Worm (Caenorhabditis elegans): ENCODE data around the gene sri-25.

ce11 chrV:15186259-15186927 is 30.4 kb upstream of the sri-25 start, which contains the start of gene Y75B12B.3:
- TF ChIP-seq ztf-4 (tag; optimal IDR thresholded peaks at IDR 0.05) (no peak), ceh-16 (tag; optimal IDR thresholded peaks at IDR 0.05) (no peak), ama-1 (optimal IDR thresholded peaks at IDR 0.05) (peak; percentile 86), nhr-12 (tag; optimal IDR thresholded peaks at IDR 0.05) (no peak), nhr-11 (tag; optimal IDR thresholded peaks at IDR 0.05) (no peak), unc-39 (tag; optimal IDR thresholded peaks at IDR 0.05) (no peak), elt-1 (tag; optimal IDR thresholded peaks at IDR 0.05) (no peak), nhr-237 (tag; optimal IDR thresholded peaks at IDR 0.05) (no peak), nhr-76 (tag; optimal IDR thresholded peaks at IDR 0.05) (no peak), fos-1 (tag; optimal IDR thresholded peaks at IDR 0.05) (no peak), pha-4 (tag; optimal IDR thresholded peaks at IDR 0.05) (peak; percentile 46), aly-2 (tag; optimal IDR thresholded peaks at IDR 0.05) (no peak), nhr-25 (tag; optimal IDR thresholded peaks at IDR 0.05) (peak; percentile 31)
